Fruit fly (Drosophila melanogaster) whole organism, embryonic: Measurements from ENCODE around the gene Bx42.

ENCODE experiments used
- Atf3 ChIP-seq: fragments of 200-800 bp; sonication (Bioruptor generic); optimal IDR thresholded peaks from 3 replicates; lab custom pipeline; 2016; ENCODE audit warnings: missing biosample characterization, missing genetic modification characterization
- B-H1 ChIP-seq: fragments of 200-800 bp; sonication (Bioruptor generic); IDR thresholded peaks from 3 replicates; pipeline ENCODE4 v1.3.6; 2022; ENCODE audit warnings: missing biosample characterization, missing genetic modification characterization
- CG10979 ChIP-seq: fragments of 200-800 bp; sonication (Bioruptor generic); optimal IDR thresholded peaks from 2 replicates; lab custom pipeline; 2018; ENCODE audit warnings: missing biosample characterization, mild to moderate bottlenecking, missing genetic modification characterization, moderate library complexity
- CG11247 ChIP-seq: fragments of 200-800 bp; sonication (Bioruptor generic); IDR thresholded peaks from 2 replicates; pipeline ENCODE4 v1.3.6; 2022; ENCODE audit warnings: missing biosample characterization, missing genetic modification characterization
- CG11504 ChIP-seq: fragments of 200-800 bp; sonication (Bioruptor generic); optimal IDR thresholded peaks from 3 replicates; lab custom pipeline; 2019; ENCODE audit warnings: missing biosample characterization, mild to moderate bottlenecking, missing genetic modification characterization, moderate library complexity
- CG11695 ChIP-seq: fragments of 200-800 bp; sonication (Bioruptor generic); IDR thresholded peaks from 3 replicates; pipeline ENCODE4 v1.3.6; 2022; ENCODE audit warnings: missing biosample characterization, missing genetic modification characterization
- CG12769 ChIP-seq: fragments of 200-800 bp; sonication (Bioruptor generic); optimal IDR thresholded peaks from 2 replicates; lab custom pipeline; 2019; ENCODE audit warnings: missing biosample characterization, mild to moderate bottlenecking, missing genetic modification characterization, moderate library complexity
- CG13894 ChIP-seq: fragments of 200-800 bp; sonication (Bioruptor generic); optimal IDR thresholded peaks from 3 replicates; lab custom pipeline; 2018; ENCODE audit warnings: missing biosample characterization, mild to moderate bottlenecking, missing genetic modification characterization, moderate library complexity
- CG14667 ChIP-seq: fragments of 200-800 bp; sonication (Bioruptor generic); IDR thresholded peaks from 2 replicates; pipeline ENCODE4 v1.3.6; 2022; ENCODE audit warnings: missing biosample characterization, missing genetic modification characterization
- CG1647 ChIP-seq: fragments of 200-800 bp; sonication (Bioruptor generic); optimal IDR thresholded peaks from 3 replicates; lab custom pipeline; 2016; ENCODE audit warnings: missing biosample characterization, missing genetic modification characterization
- CG17328 ChIP-seq: fragments of 200-800 bp; sonication (Bioruptor generic); IDR thresholded peaks from 2 replicates; pipeline ENCODE4 v1.3.6; 2022; ENCODE audit warnings: missing biosample characterization, missing genetic modification characterization
- CG17568 ChIP-seq: fragments of 200-800 bp; sonication (Bioruptor generic); optimal IDR thresholded peaks from 2 replicates; lab custom pipeline; 2018; ENCODE audit warnings: missing biosample characterization, mild to moderate bottlenecking, missing genetic modification characterization, moderate library complexity
- CG17802 ChIP-seq: fragments of 200-800 bp; sonication (Bioruptor generic); optimal IDR thresholded peaks from 2 replicates; lab custom pipeline; 2018; ENCODE audit warnings: missing biosample characterization, mild to moderate bottlenecking, missing genetic modification characterization, moderate library complexity
- CG30020 ChIP-seq: fragments of 200-800 bp; optimal IDR thresholded peaks from 2 replicates; lab custom pipeline; 2019; ENCODE audit warnings: missing biosample characterization, mild to moderate bottlenecking, missing genetic modification characterization, moderate library complexity
- CG4854 ChIP-seq: fragments of 200-800 bp; sonication (Bioruptor generic); optimal IDR thresholded peaks from 2 replicates; lab custom pipeline; 2016; ENCODE audit warnings: missing biosample characterization, missing genetic modification characterization, inconsistent platforms
- CG5245 ChIP-seq: fragments of 200-800 bp; sonication (Bioruptor generic); optimal IDR thresholded peaks from 3 replicates; lab custom pipeline; 2016; ENCODE audit warnings: missing biosample characterization, missing genetic modification characterization
- CG5953 ChIP-seq: fragments of 200-800 bp; sonication (Bioruptor generic); IDR thresholded peaks from 2 replicates; pipeline ENCODE4 v1.3.6; 2022; ENCODE audit warnings: missing biosample characterization, missing genetic modification characterization
- CG6654 ChIP-seq: fragments of 200-800 bp; sonication (Bioruptor generic); optimal IDR thresholded peaks from 2 replicates; lab custom pipeline; 2017; ENCODE audit warnings: missing biosample characterization, mild to moderate bottlenecking, missing genetic modification characterization
- CG6683 ChIP-seq: fragments of 200-800 bp; sonication (Bioruptor generic); optimal IDR thresholded peaks from 2 replicates; lab custom pipeline; 2017; ENCODE audit warnings: missing biosample characterization, mild to moderate bottlenecking, missing genetic modification characterization, missing genetic modification reagents
- CG6791 ChIP-seq: fragments of 200-800 bp; sonication (Bioruptor generic); IDR thresholded peaks from 3 replicates; pipeline ENCODE4 v1.3.6; 2022; ENCODE audit warnings: missing biosample characterization, missing genetic modification characterization; ENCODE audit not compliant: partially characterized antibody
- CG6854 ChIP-seq: fragments of 200-800 bp; sonication (Bioruptor generic); optimal IDR thresholded peaks from 3 replicates; lab custom pipeline; 2017; ENCODE audit warnings: missing biosample characterization, mild to moderate bottlenecking, missing genetic modification characterization
- CG7271 ChIP-seq: fragments of 200-800 bp; sonication (Bioruptor generic); optimal IDR thresholded peaks from 2 replicates; lab custom pipeline; 2018; ENCODE audit warnings: missing biosample characterization, mild to moderate bottlenecking, missing genetic modification characterization, moderate library complexity
- CG7839 ChIP-seq: fragments of 200-800 bp; sonication (Bioruptor generic); optimal IDR thresholded peaks from 3 replicates; lab custom pipeline; 2018; ENCODE audit warnings: missing biosample characterization, mild to moderate bottlenecking, missing genetic modification characterization, moderate library complexity
- CG7987 ChIP-seq: fragments of 200-800 bp; sonication (Bioruptor generic); optimal IDR thresholded peaks from 2 replicates; lab custom pipeline; 2018; ENCODE audit warnings: missing biosample characterization, mild to moderate bottlenecking, missing genetic modification characterization, moderate library complexity
- CkIIα-i1 ChIP-seq: fragments of 200-800 bp; sonication (Bioruptor generic); IDR thresholded peaks from 2 replicates; pipeline ENCODE4 v1.3.6; 2022; ENCODE audit warnings: missing biosample characterization, missing genetic modification characterization
- Dip2 ChIP-seq: fragments of 200-800 bp; sonication (Bioruptor generic); IDR thresholded peaks from 2 replicates; pipeline ENCODE4 v1.3.6; 2022; ENCODE audit warnings: missing biosample characterization, missing genetic modification characterization
- Dref ChIP-seq: fragments of 200-800 bp; sonication (Bioruptor generic); IDR thresholded peaks from 2 replicates; pipeline ENCODE4 v1.3.6; 2022; ENCODE audit warnings: missing biosample characterization, missing genetic modification characterization
- GATAe ChIP-seq: fragments of 200-800 bp; sonication (Bioruptor generic); conservative IDR thresholded peaks from 2 replicates; pipeline ENCODE4 v1.3.6; 2022; ENCODE audit warnings: missing biosample characterization, missing genetic modification characterization
- H2.0 ChIP-seq: fragments of 200-800 bp; sonication (Bioruptor generic); IDR thresholded peaks from 2 replicates; pipeline ENCODE4 v1.3.6; 2022; ENCODE audit warnings: missing biosample characterization, missing genetic modification characterization
- HLHmδ ChIP-seq: fragments of 200-800 bp; sonication (Bioruptor generic); optimal IDR thresholded peaks from 2 replicates; lab custom pipeline; 2018; ENCODE audit warnings: missing biosample characterization, mild to moderate bottlenecking, missing genetic modification characterization, moderate library complexity
- Jarid2 ChIP-seq: fragments of 200-800 bp; sonication (Bioruptor generic); optimal IDR thresholded peaks from 3 replicates; lab custom pipeline; 2017; ENCODE audit warnings: mild to moderate bottlenecking, missing biosample characterization, missing genetic modification reagents, missing genetic modification characterization
- Myb ChIP-seq: fragments of 200-800 bp; sonication (Bioruptor generic); optimal IDR thresholded peaks from 2 replicates; lab custom pipeline; 2016; ENCODE audit warnings: missing biosample characterization, missing genetic modification characterization
- Nf-YC ChIP-seq: fragments of 200-800 bp; optimal IDR thresholded peaks from 3 replicates; lab custom pipeline; 2019; ENCODE audit warnings: missing biosample characterization, mild to moderate bottlenecking, missing genetic modification characterization, moderate library complexity
- Usf ChIP-seq: fragments of 200-800 bp; sonication (Bioruptor generic); optimal IDR thresholded peaks from 2 replicates; lab custom pipeline; 2017; ENCODE audit warnings: missing genotype, missing biosample characterization, missing genetic modification characterization
- ap ChIP-seq: fragments of 200-800 bp; sonication (Bioruptor generic); IDR thresholded peaks from 2 replicates; pipeline ENCODE4 v1.3.6; 2022; ENCODE audit warnings: missing biosample characterization, missing genetic modification characterization
- cad ChIP-seq: fragments of >200 bp; optimal IDR thresholded peaks from 2 replicates; lab custom pipeline; 2017; ENCODE audit warnings: missing biosample characterization, missing genetic modification characterization
- dpn ChIP-seq, 2 experiments: fragments of 200-800 bp; sonication (Bioruptor generic); optimal IDR thresholded peaks; 3 replicates each; lab custom pipeline; 2016; ENCODE audit warnings: missing biosample characterization in 2 of 2, missing genetic modification characterization in 2 of 2
- fd102C ChIP-seq: fragments of 200-800 bp; sonication (Bioruptor generic); optimal IDR thresholded peaks from 2 replicates; lab custom pipeline; 2018; ENCODE audit warnings: missing biosample characterization, mild to moderate bottlenecking, missing genetic modification characterization, moderate library complexity
- gcm2 ChIP-seq: fragments of 200-800 bp; sonication (Bioruptor generic); optimal IDR thresholded peaks from 2 replicates; lab custom pipeline; 2016; ENCODE audit warnings: missing biosample characterization, missing genetic modification characterization
- hth ChIP-seq: fragments of >200 bp; optimal IDR thresholded peaks from 2 replicates; lab custom pipeline; 2017; ENCODE audit warnings: inconsistent platforms
- jing ChIP-seq: fragments of 200-800 bp; sonication (Bioruptor generic); optimal IDR thresholded peaks from 2 replicates; lab custom pipeline; 2018; ENCODE audit warnings: missing biosample characterization, mild to moderate bottlenecking, missing genetic modification characterization
- lilli ChIP-seq: fragments of 200-800 bp; sonication (Bioruptor generic); optimal IDR thresholded peaks from 3 replicates; lab custom pipeline; 2016; ENCODE audit warnings: missing biosample characterization, missing genetic modification characterization
- lov ChIP-seq, 2 experiments: fragments of 200-800 bp in 1 of 2; fragments of >200 bp in 1 of 2; sonication (Bioruptor generic) in 1 of 2; IDR thresholded peaks in 1 of 2; optimal IDR thresholded peaks in 1 of 2; 2 replicates in 1 of 2; 3 replicates in 1 of 2; pipeline versions ENCODE4 v1.3.6 to Lab custom; 2017 to 2022; ENCODE audit warnings: missing biosample characterization in 1 of 2, missing genetic modification characterization in 1 of 2
- onecut ChIP-seq: fragments of 200-800 bp; sonication (Bioruptor generic); IDR thresholded peaks from 2 replicates; pipeline ENCODE4 v1.3.6; 2022; ENCODE audit warnings: missing biosample characterization, missing genetic modification characterization
- org-1 ChIP-seq: fragments of 200-800 bp; sonication (Bioruptor generic); optimal IDR thresholded peaks from 2 replicates; lab custom pipeline; 2017; ENCODE audit warnings: missing biosample characterization, missing genetic modification characterization
- rib ChIP-seq: fragments of 200-800 bp; sonication (Bioruptor generic); IDR thresholded peaks from 2 replicates; pipeline ENCODE4 v1.3.6; 2022; ENCODE audit warnings: missing biosample characterization, missing genetic modification characterization
- tgo ChIP-seq: fragments of 200-800 bp; sonication (Bioruptor generic); IDR thresholded peaks from 3 replicates; pipeline ENCODE4 v1.3.6; 2022; ENCODE audit warnings: missing biosample characterization, missing genetic modification characterization
- toy ChIP-seq: fragments of 200-800 bp; sonication (Bioruptor generic); IDR thresholded peaks from 2 replicates; pipeline ENCODE4 v1.3.6; 2022; ENCODE audit warnings: missing biosample characterization, missing genetic modification characterization
- trem ChIP-seq: fragments of 200-800 bp; optimal IDR thresholded peaks from 3 replicates; lab custom pipeline; 2019; ENCODE audit warnings: missing biosample characterization, mild to moderate bottlenecking, missing genetic modification characterization, moderate library complexity
- twi ChIP-seq: fragments of 200-800 bp; optimal IDR thresholded peaks from 2 replicates; lab custom pipeline; 2019; ENCODE audit warnings: missing biosample characterization, mild to moderate bottlenecking, missing genetic modification characterization, moderate library complexity
- zfh1 ChIP-seq: fragments of 200-800 bp; sonication (Bioruptor generic); IDR thresholded peaks from 3 replicates; pipeline ENCODE4 v1.3.6; 2022; ENCODE audit warnings: missing biosample characterization, missing genetic modification characterization

Gene Bx42

dm6 chrX:9060078-9060477 lies 46.3 kb downstream of the Bx42 start (continued):
- peak; percentile 60 for TF ChIP-seq org-1 (GFP tag; lab: Kevin White, UChicago)
- TF ChIP-seq CG17802 (tag; lab: Kevin White, UChicago): peak; percentile 46
- no peak for TF ChIP-seq CG4854 (GFP tag; lab: Kevin White, UChicago)
- TF ChIP-seq tgo: peak; percentile 76
- TF ChIP-seq CG6683 (GFP tag; lab: Kevin White, UChicago): no peak
- peak; percentile 59 for TF ChIP-seq CG14667 (GFP tag; lab: Robert Waterston, UW)
- peak; percentile 84 for TF ChIP-seq H2.0 (GFP tag; lab: Robert Waterston, UW)
- peak; percentile 75 for TF ChIP-seq CG7839 (tag; lab: Kevin White, UChicago)
- TF ChIP-seq Dref: no peak
- TF ChIP-seq CG17328 (GFP tag; lab: Robert Waterston, UW): peak; percentile 81
- no peak for TF ChIP-seq GATAe (GFP tag; lab: Robert Waterston, UW)
- TF ChIP-seq CG6791: no peak
- peak; percentile 87 for TF ChIP-seq CG11504 (tag; lab: Kevin White, UChicago)
- peak; percentile 32 for TF ChIP-seq Nf-YC (tag; lab: Kevin White, UChicago)
- TF ChIP-seq rib (GFP tag; lab: Robert Waterston, UW): no peak
- TF ChIP-seq HLHmδ (GFP tag; lab: Kevin White, UChicago): no peak
- TF ChIP-seq CG5245 (GFP tag; lab: Kevin White, UChicago): peak; percentile 33
- no peak for TF ChIP-seq CG13894
- peak; percentile 8 for TF ChIP-seq Atf3 (GFP tag; lab: Kevin White, UChicago)
- TF ChIP-seq CG17568: no peak
- TF ChIP-seq lov (optimal IDR thresholded peaks at IDR 0.05; lab: Kevin White, UChicago): no peak
- 0 out of 3 replicates have a peak, but pooled peaks have one; percentile 49 for TF ChIP-seq lov (GFP tag; IDR thresholded peaks at IDR 0.05; lab: Robert Waterston, UW)
- TF ChIP-seq onecut (GFP tag; lab: Robert Waterston, UW): peak; percentile 51
- peak; percentile 19 for TF ChIP-seq Jarid2 (GFP tag; lab: Kevin White, UChicago)
- peak; percentile 68 for TF ChIP-seq ap (GFP tag; lab: Robert Waterston, UW)
- TF ChIP-seq twi (tag; lab: Kevin White, UChicago): no peak
- no peak for TF ChIP-seq CG30020 (tag; lab: Kevin White, UChicago)
- 0 out of 2 replicates have a peak, but pooled peaks have one; percentile 20 for TF ChIP-seq CkIIα-i1
- TF ChIP-seq CG5953 (GFP tag; lab: Robert Waterston, UW): no peak
- no peak for TF ChIP-seq Dip2 (GFP tag; lab: Robert Waterston, UW)
- TF ChIP-seq trem (tag; lab: Kevin White, UChicago): peak; percentile 48
- TF ChIP-seq jing (GFP tag; lab: Kevin White, UChicago): peak; percentile 40
- TF ChIP-seq lilli (GFP tag; lab: Kevin White, UChicago): peak; percentile 53
- TF ChIP-seq CG11247 (GFP tag; lab: Robert Waterston, UW): no peak
- TF ChIP-seq CG6854: peak; percentile 64
- TF ChIP-seq CG12769 (tag; lab: Kevin White, UChicago): peak; percentile 88
- no peak for TF ChIP-seq CG7271
- TF ChIP-seq hth (lab: Kevin White, UChicago): no peak
- no peak for TF ChIP-seq cad (GFP tag; lab: Kevin White, UChicago)
- TF ChIP-seq toy (GFP tag; lab: Robert Waterston, UW): no peak
- peak; percentile 76 for TF ChIP-seq CG10979 (tag; lab: Kevin White, UChicago)
- peak; percentile 23 for TF ChIP-seq CG6654 (GFP tag; lab: Kevin White, UChicago)
- TF ChIP-seq CG11695 (GFP tag; lab: Robert Waterston, UW): peak; percentile 78
- TF ChIP-seq CG1647 (GFP tag; lab: Kevin White, UChicago): peak; percentile 43
- TF ChIP-seq Myb (GFP tag; lab: Kevin White, UChicago): peak; percentile 23
- TF ChIP-seq gcm2 (GFP tag; lab: Kevin White, UChicago): peak; percentile 22
- TF ChIP-seq CG7987 (GFP tag; lab: Kevin White, UChicago): no peak
- TF ChIP-seq B-H1: peak; percentile 58
- no peak for TF ChIP-seq fd102C (GFP tag; lab: Kevin White, UChicago)
- TF ChIP-seq dpn (GFP tag; optimal IDR thresholded peaks at IDR 0.05; lab: Kevin White, UChicago): peak; percentile 44 to 74
- peak; percentile 58; the same call in 1 of the 3 replicates for TF ChIP-seq zfh1
- no peak for TF ChIP-seq Usf (GFP tag; lab: Kevin White, UChicago)
